Fruit fly (Drosophila melanogaster): ENCODE measurements around the gene MagR.
A peak's percentile ranks its signal among the peaks of the same experiment; 100 is the strongest.

MagR gene

dm6 chrX:15738890-15739550 lies 5.0 kb downstream of the MagR start, which contains the start of the genes CG11679 and CG8206 (continued):
- TF ChIP-seq chinmo (GFP tag; IDR thresholded peaks at IDR 0.05; ENCODE audit: partially characterized antibody) (0 out of 4 replicates have a peak, but pooled peaks have one; percentile 44), gfzf (GFP tag; optimal IDR thresholded peaks at IDR 0.05) (no peak), CG9817 (tag; optimal IDR thresholded peaks at IDR 0.05) (peak; percentile 55), emc (GFP tag; optimal IDR thresholded peaks at IDR 0.05) (no peak), gcm2 (GFP tag; optimal IDR thresholded peaks at IDR 0.05) (no peak), Hmx (GFP tag; optimal IDR thresholded peaks at IDR 0.05) (no peak), CG11560 (tag; IDR thresholded peaks at IDR 0.05) (no peak), Mes4 (GFP tag; optimal IDR thresholded peaks at IDR 0.05) (no peak), CG9215 (GFP tag; IDR thresholded peaks at IDR 0.05) (peak; percentile 56), H15 (GFP tag; IDR thresholded peaks at IDR 0.05) (no peak), pros (GFP tag; optimal IDR thresholded peaks at IDR 0.05) (no peak), NK7.1 (GFP tag; optimal IDR thresholded peaks at IDR 0.05) (no peak), Sox102F (GFP tag; optimal IDR thresholded peaks at IDR 0.05) (no peak), Ptx1 (GFP tag; IDR thresholded peaks at IDR 0.05) (peak; percentile 40; the same call in 1 of the 2 replicates), Asciz (GFP tag; optimal IDR thresholded peaks at IDR 0.05) (no peak), Fer1 (GFP tag; optimal IDR thresholded peaks at IDR 0.05) (peak; percentile 36), CG34422 (GFP tag; IDR thresholded peaks at IDR 0.05) (peak; percentile 55; the same call in 1 of the 3 replicates), shn (GFP tag; optimal IDR thresholded peaks at IDR 0.05) (peak; percentile 52), CG4424 (GFP tag; optimal IDR thresholded peaks at IDR 0.05) (no peak), CG12942 (GFP tag; optimal IDR thresholded peaks at IDR 0.05) (peak; percentile 18), CG32772 (GFP tag; IDR thresholded peaks at IDR 0.05) (0 out of 2 replicates have a peak, but pooled peaks have one; percentile 30), br (optimal IDR thresholded peaks at IDR 0.05) (no peak), ATbp (GFP tag; optimal IDR thresholded peaks at IDR 0.05) (no peak), CG12744 (GFP tag; optimal IDR thresholded peaks at IDR 0.05) (no peak), CG6854 (GFP tag; optimal IDR thresholded peaks at IDR 0.05) (no peak), jumu (GFP tag; optimal IDR thresholded peaks at IDR 0.05) (peak; percentile 51), Med (GFP tag) (peak; percentile 91), ro (GFP tag; IDR thresholded peaks at IDR 0.05) (no peak), Oaz (GFP tag; IDR thresholded peaks at IDR 0.05) (no peak), nerfin-1 (tag; optimal IDR thresholded peaks at IDR 0.05) (peak; percentile 8), CG34376 (GFP tag; optimal IDR thresholded peaks at IDR 0.05) (peak; percentile 40), Pdp1 (GFP tag; optimal IDR thresholded peaks at IDR 0.05) (peak; percentile 38 to 62), CG17612 (GFP tag; IDR thresholded peaks at IDR 0.05) (no peak), CG2129 (GFP tag; IDR thresholded peaks at IDR 0.05; ENCODE audit: partially characterized antibody) (no peak), en (GFP tag; optimal IDR thresholded peaks at IDR 0.05) (no peak), Hsf (GFP tag; optimal IDR thresholded peaks at IDR 0.05) (peak; percentile 2), trem (tag; optimal IDR thresholded peaks at IDR 0.05) (peak; percentile 49), esg (GFP tag; conservative IDR thresholded peaks at IDR 0.05) (no peak), gce (GFP tag; IDR thresholded peaks at IDR 0.05) (no peak), CG7839 (tag; optimal IDR thresholded peaks at IDR 0.05) (peak; percentile 49), gro (GFP tag; optimal IDR thresholded peaks at IDR 0.05) (peak; percentile 34), klu (GFP tag; IDR thresholded peaks at IDR 0.05) (peak; percentile 19; the same call in 1 of the 2 replicates), CG14441 (GFP tag; IDR thresholded peaks at IDR 0.05) (peak; percentile 45; the same call in 1 of the 2 replicates), p53 (GFP tag; optimal IDR thresholded peaks at IDR 0.05) (no peak), CG15696 (tag; optimal IDR thresholded peaks at IDR 0.05) (peak; percentile 1), CG12299 (tag; optimal IDR thresholded peaks at IDR 0.05) (no peak), CG5953 (GFP tag; IDR thresholded peaks at IDR 0.05) (no peak), lola (GFP tag; optimal IDR thresholded peaks at IDR 0.05) (peak in 1 of 3 experiments; percentile 27), ind (GFP tag; optimal IDR thresholded peaks at IDR 0.05) (peak; percentile 30), CG6175 (GFP tag; IDR thresholded peaks at IDR 0.05) (no peak)

Data from whole organism, embryonic.